Worm (Caenorhabditis elegans): ENCODE data around the gene C30A5.10.
A peak's percentile ranks its signal among the peaks of the same experiment; 100 is the strongest.

C30A5.10 gene

ce11 chrIII:8163788-8164423 is 45.8 kb downstream of the C30A5.10 start, which contains the start of gene prp-8 (continued):
- TF ChIP-seq nhr-111 (GFP tag; optimal IDR thresholded peaks at IDR 0.05) = no peak
- peak; percentile 99 for TF ChIP-seq aha-1 (tag)
- TF ChIP-seq zag-1 (tag; optimal IDR thresholded peaks at IDR 0.05) = no peak
- no peak for TF ChIP-seq nhr-41 (GFP tag; IDR thresholded peaks at IDR 0.05)
- TF ChIP-seq ctbp-1 (GFP tag; IDR thresholded peaks at IDR 0.05) = peak; percentile 68
- TF ChIP-seq tag-97 (GFP tag; IDR thresholded peaks at IDR 0.05) = no peak
- TF ChIP-seq T26A8.4 (GFP tag; IDR thresholded peaks at IDR 0.05) = peak; percentile 74
- peak; percentile 31 for TF ChIP-seq spr-1 (tag; optimal IDR thresholded peaks at IDR 0.05)
- peak; percentile 53; the same call in 1 of the 2 replicates for TF ChIP-seq egl-43 (GFP tag; IDR thresholded peaks at IDR 0.05)
- peak; percentile 50; the same call in 1 of the 2 replicates for TF ChIP-seq dmd-9 (GFP tag; IDR thresholded peaks at IDR 0.05)
- TF ChIP-seq duxl-1 (tag; optimal IDR thresholded peaks at IDR 0.05; ENCODE audit: poor library complexity) = peak; percentile 83
- no peak for TF ChIP-seq lir-3 (tag; optimal IDR thresholded peaks at IDR 0.05)
- peak; percentile 94 to 99 for TF ChIP-seq lsy-2 (tag; optimal IDR thresholded peaks at IDR 0.05)
- peak; percentile 91 for TF ChIP-seq hlh-30 (tag; optimal IDR thresholded peaks at IDR 0.05; ENCODE audit: insufficient read depth)
- no peak for TF ChIP-seq F26F4.8 (GFP tag; conservative IDR thresholded peaks at IDR 0.05)
- TF ChIP-seq ceh-44 (GFP tag; IDR thresholded peaks at IDR 0.05) = no peak
- no peak for TF ChIP-seq jun-1 (tag; optimal IDR thresholded peaks at IDR 0.05)
- no peak for TF ChIP-seq pqm-1 (tag; optimal IDR thresholded peaks at IDR 0.05)
- TF ChIP-seq ceh-20 (GFP tag; IDR thresholded peaks at IDR 0.05) = peak; percentile 68; the same call in 1 of the 2 replicates
- no peak for TF ChIP-seq F44E2.7 (GFP tag; IDR thresholded peaks at IDR 0.05)
- TF ChIP-seq ZK337.2 (GFP tag; IDR thresholded peaks at IDR 0.05) = no peak
- TF ChIP-seq daf-16 (GFP tag; optimal IDR thresholded peaks at IDR 0.05) = no peak
- TF ChIP-seq daf-16 (tag; optimal IDR thresholded peaks at IDR 0.05) = peak; percentile 74
- peak; percentile 85 for TF ChIP-seq rbr-2 (tag; optimal IDR thresholded peaks at IDR 0.05)
- no peak for TF ChIP-seq skn-1 (tag; optimal IDR thresholded peaks at IDR 0.05)
- TF ChIP-seq zfp-3 (GFP tag; conservative IDR thresholded peaks at IDR 0.05) = 0 out of 2 replicates have a peak, but pooled peaks have one; percentile 58
- TF ChIP-seq ztf-11 (tag; optimal IDR thresholded peaks at IDR 0.05) = no peak
- peak; percentile 62 for TF ChIP-seq F37D6.2 (tag; optimal IDR thresholded peaks at IDR 0.05)
- TF ChIP-seq F10B5.3 (tag; optimal IDR thresholded peaks at IDR 0.05) = no peak
- TF ChIP-seq nhr-10 (tag; optimal IDR thresholded peaks at IDR 0.05) = no peak
- no peak for TF ChIP-seq mxl-2 (GFP tag; conservative IDR thresholded peaks at IDR 0.05)
- no peak for TF ChIP-seq lin-39 (tag; optimal IDR thresholded peaks at IDR 0.05)
- TF ChIP-seq F49E8.2 (tag; optimal IDR thresholded peaks at IDR 0.05; ENCODE audit: borderline replicate concordance) = no peak
- no peak for TF ChIP-seq aly-2 (tag; optimal IDR thresholded peaks at IDR 0.05)
- TF ChIP-seq unc-62 (GFP tag; optimal IDR thresholded peaks at IDR 0.05 in 1 of 2) = peak in 1 of 2 experiments; percentile 98
- no peak for TF ChIP-seq unc-62 (tag; optimal IDR thresholded peaks at IDR 0.05)
- peak; percentile 99 for TF ChIP-seq T20F7.1 (GFP tag; optimal IDR thresholded peaks at IDR 0.05)
- TF ChIP-seq gei-8 (GFP tag; optimal IDR thresholded peaks at IDR 0.05) = no peak
- peak; percentile 75 for TF ChIP-seq zfp-2 (tag; optimal IDR thresholded peaks at IDR 0.05)
- no peak for TF ChIP-seq set-16 (GFP tag; IDR thresholded peaks at IDR 0.05)
- no peak for TF ChIP-seq unc-39 (tag; optimal IDR thresholded peaks at IDR 0.05)
- TF ChIP-seq spr-3 (GFP tag; optimal IDR thresholded peaks at IDR 0.05) = no peak
- TF ChIP-seq mdt-29 (GFP tag; IDR thresholded peaks at IDR 0.05) = no peak
- no peak for TF ChIP-seq dmd-8 (GFP tag; IDR thresholded peaks at IDR 0.05)
- no peak for TF ChIP-seq ceh-62 (tag; optimal IDR thresholded peaks at IDR 0.05)
- TF ChIP-seq mdl-1 (tag; optimal IDR thresholded peaks at IDR 0.05) = no peak
- TF ChIP-seq egl-27 (tag; optimal IDR thresholded peaks at IDR 0.05) = no peak
- TF ChIP-seq arid-1 (GFP tag; conservative IDR thresholded peaks at IDR 0.05) = peak; percentile 74
- peak; percentile 90 for TF ChIP-seq mep-1 (tag; optimal IDR thresholded peaks at IDR 0.05)
- TF ChIP-seq nhr-77 (tag; optimal IDR thresholded peaks at IDR 0.05) = peak; percentile 69
- no peak for TF ChIP-seq ztf-7 (tag; optimal IDR thresholded peaks at IDR 0.05)
- TF ChIP-seq daf-19 (GFP tag; conservative IDR thresholded peaks at IDR 0.05) = no peak

Data from whole organism, L4 larva.